Fruit fly (Drosophila melanogaster) whole organism, larva: ENCODE data around the gene CG14983.

Source experiments
- noc ChIP-seq: fragments of 200-800 bp; sonication (Bioruptor generic); optimal IDR thresholded peaks from 3 replicates; lab custom pipeline; 2019; ENCODE audit warnings: missing biosample characterization, mild to moderate bottlenecking, missing genetic modification characterization, moderate library complexity

Gene CG14983

DNA sequence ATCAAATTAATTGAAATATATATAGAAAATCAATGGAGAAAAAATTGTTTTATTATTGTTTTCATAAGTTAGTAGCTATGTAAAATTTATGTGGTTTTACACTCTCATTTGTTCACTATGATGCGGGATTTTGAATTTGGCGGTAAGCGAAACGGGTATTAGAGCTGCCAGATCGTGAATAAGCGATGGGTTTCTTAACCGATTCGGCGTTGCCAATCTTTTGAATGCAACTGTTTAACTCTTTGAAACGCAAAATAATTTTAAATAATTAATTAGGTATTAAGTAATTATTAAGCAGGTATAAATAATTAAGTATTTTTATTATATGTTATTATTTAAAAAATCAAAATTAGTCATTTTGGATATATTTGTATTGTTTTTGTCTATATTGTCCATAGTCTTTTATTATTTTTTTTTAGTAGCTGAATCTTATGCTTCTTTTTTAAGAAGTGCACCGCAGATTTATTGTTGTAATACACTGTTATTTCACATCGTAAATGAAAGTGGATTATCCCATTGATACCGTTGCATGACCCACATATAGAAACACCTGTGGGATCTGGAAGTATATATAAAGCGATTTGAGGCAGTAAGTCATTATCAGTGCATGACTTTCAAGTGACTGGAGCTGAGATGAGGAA, 1.7 kb downstream of the CG14983 start, which contains the start of gene CG10853:
Gene CG10853, plus strand, starts transcription at position 591 of the 641 bp plus-strand sequence.
- no peak for TF ChIP-seq noc

dm6 chr3L:3942241-3943028, 6.7 kb downstream of the CG14983 start, which contains the start of the genes CG10863 and CG14982:
CG10863 (minus strand) TSS chr3L:3942465.
CG14982 (plus strand) TSS chr3L:3942710.
- peak; percentile 80 for TF ChIP-seq noc

- peak; percentile 77 for TF ChIP-seq noc
These were observed 8.9 kb downstream of the CG14983 start, which contains the start of gene CG12766 for dm6 chr3L:3940075-3940819. CG12766 (minus strand) TSS chr3L:3940125.

- no peak for TF ChIP-seq noc
These were observed 11.3 kb downstream of the CG14983 start, which contains the start of gene CG10866 for dm6 chr3L:3937806-3938205. CG10866 (minus strand) TSS chr3L:3937992.

dm6 chr3L:3935567-3936207, 13.4 kb downstream of the CG14983 start, which contains the start of gene Eip63F-1:
Eip63F-1 (minus strand) TSS chr3L:3935617.
- peak; percentile 81 for TF ChIP-seq noc

DNA sequence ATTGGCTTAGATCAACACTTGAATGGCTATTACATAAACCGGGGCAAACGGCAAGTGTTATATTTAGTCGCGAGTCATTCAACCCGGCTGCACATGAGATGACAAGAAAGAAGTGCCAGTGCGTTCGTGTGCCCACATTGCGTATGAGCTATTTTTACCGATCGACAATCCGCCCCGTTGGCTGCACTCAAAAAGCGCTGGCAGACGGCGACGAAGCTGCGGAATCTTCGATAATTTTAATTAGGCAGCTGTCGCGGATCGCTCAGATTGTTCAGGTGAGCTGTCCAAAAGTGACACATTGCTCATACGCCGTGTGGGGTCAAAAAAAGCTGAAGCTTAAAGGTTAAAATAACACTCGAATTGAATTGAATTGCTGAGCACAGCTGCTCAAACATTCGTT, 15.0 kb downstream of the CG14983 start:
- no peak for TF ChIP-seq noc

DNA sequence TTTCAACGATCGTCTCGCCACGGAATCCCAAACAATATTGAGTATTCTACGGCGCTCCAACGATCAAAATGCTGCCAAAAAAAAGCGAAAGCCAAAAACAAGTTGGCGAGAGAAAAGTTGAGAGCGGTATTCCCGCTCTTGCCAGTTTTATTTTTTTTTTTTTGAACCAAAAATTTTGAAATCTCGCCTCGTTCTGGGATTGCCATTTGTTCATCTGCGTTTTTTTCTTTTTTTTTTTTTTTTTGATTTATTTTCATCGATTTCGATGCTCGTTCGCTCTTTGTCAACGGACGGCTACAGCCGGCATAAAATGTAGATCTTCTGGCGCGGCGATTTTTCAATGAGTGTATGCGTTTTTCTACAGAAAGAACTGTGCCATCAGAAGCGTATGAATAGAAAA, 15.5 kb downstream of the CG14983 start:
- TF ChIP-seq noc = no peak

dm6 chr3L:3932742-3933289, 16.3 kb downstream of the CG14983 start:
- TF ChIP-seq noc = peak; percentile 31

DNA sequence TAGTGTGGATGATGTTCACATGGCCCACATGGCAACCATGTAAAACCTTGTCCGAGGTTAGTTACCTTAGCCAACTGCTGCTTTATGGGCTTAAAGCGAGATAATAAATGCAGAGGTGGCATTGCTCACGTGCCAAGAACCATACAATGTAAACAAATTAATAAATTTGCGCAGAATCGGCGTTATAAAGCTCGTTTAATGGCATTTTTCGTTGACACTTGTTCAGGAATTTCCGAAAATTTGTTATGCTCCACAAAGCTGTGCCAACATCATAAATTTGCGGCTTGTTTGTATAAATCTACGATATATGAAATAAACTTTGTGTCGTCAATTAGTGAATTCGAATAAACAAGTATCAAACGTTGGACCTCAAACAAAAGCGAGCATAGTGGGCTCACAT, 17.3 kb downstream of the CG14983 start:
- TF ChIP-seq noc = peak; percentile 23

dm6 chr3L:3930930-3931329, 18.2 kb downstream of the CG14983 start:
- no peak for TF ChIP-seq noc

dm6 chr3L:3929968-3930767, 18.9 kb downstream of the CG14983 start:
- TF ChIP-seq noc = peak; percentile 6

- TF ChIP-seq noc = peak; percentile 62
These were observed 19.9 kb downstream of the CG14983 start for dm6 chr3L:3928943-3929785.

DNA sequence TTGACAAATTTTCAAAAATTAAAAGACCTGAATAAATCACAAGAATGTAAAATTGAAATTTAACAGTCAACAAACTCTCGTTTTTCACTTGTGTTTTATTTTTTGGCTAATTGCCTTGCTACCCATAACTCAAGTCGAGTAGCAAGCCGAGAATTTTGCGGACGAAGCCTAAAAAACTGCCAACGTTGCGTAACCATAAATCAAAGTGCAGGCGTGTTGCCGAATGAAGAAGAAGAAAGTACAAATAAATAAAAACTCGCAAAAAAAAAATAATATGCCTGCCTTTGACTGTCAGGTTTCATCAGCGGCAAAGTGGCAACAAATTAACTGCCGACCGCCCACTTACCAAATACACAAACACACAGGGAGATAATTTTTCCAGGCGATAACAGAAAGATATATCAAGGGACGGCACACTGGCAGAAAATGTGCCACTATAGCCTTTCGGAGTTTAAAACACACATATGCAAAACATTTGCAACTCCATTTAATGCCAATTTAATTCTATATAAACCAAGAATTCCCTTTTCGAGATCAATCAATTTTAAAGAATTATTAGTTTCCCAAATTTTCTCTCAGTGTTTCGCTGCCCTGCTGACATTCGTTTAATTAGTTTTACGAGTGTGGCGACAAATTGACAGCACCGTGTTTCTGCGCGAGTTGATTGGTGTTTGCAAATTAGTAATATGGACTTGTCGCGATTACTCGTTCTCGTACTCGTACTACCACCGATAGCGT, 20.7 kb downstream of the CG14983 start:
- peak; percentile 98 for TF ChIP-seq noc

dm6 chr3L:3927462-3927861, 21.6 kb downstream of the CG14983 start:
- no peak for TF ChIP-seq noc
